Worm (Caenorhabditis elegans) whole organism, early embryonic: ENCODE results near the gene Y77E11A.12.

Source experiments
- B0310.2 ChIP-seq: sonication (generic microtip); optimal IDR thresholded peaks from 2 replicates; lab custom pipeline; 2016; ENCODE audit warnings: mild to moderate bottlenecking, missing genetic modification characterization, missing compliant biosample characterization
- F13C5.2 ChIP-seq: sonication (generic microtip); optimal IDR thresholded peaks from 2 replicates; lab custom pipeline; 2017; ENCODE audit warnings: mild to moderate bottlenecking, missing genetic modification characterization, inconsistent platforms, missing compliant biosample characterization
- aly-1 ChIP-seq: sonication (generic microtip); optimal IDR thresholded peaks from 2 replicates; lab custom pipeline; 2016; ENCODE audit warnings: missing genetic modification characterization, missing compliant biosample characterization
- ama-1 ChIP-seq: fragments of 150-350 bp; optimal IDR thresholded peaks from 2 replicates; lab custom pipeline; 2014
- ceh-13 ChIP-seq: fragments of 200-800 bp; sonication (Bioruptor generic); optimal IDR thresholded peaks from 2 replicates; lab custom pipeline; 2018; ENCODE audit warnings: mild to moderate bottlenecking, missing genetic modification characterization, missing compliant biosample characterization
- ceh-36 ChIP-seq: sonication (generic microtip); optimal IDR thresholded peaks from 2 replicates; lab custom pipeline; 2016; ENCODE audit warnings: missing genetic modification characterization, inconsistent platforms, missing compliant biosample characterization
- ets-7 ChIP-seq: sonication (generic microtip); optimal IDR thresholded peaks from 2 replicates; lab custom pipeline; 2016; ENCODE audit warnings: missing genotype, missing genetic modification characterization, missing compliant biosample characterization
- flt-1 ChIP-seq: fragments of 200-800 bp; sonication (Bioruptor generic); IDR thresholded peaks from 2 replicates; pipeline ENCODE4 v1.3.6; 2022; ENCODE audit warnings: missing genetic modification characterization, missing compliant biosample characterization
- hmbx-1 ChIP-seq: sonication (generic microtip); optimal IDR thresholded peaks from 2 replicates; lab custom pipeline; 2016; ENCODE audit warnings: mild to moderate bottlenecking, missing genetic modification characterization, missing compliant biosample characterization
- hmg-4 ChIP-seq: fragments of 200-800 bp; sonication (Bioruptor generic); optimal IDR thresholded peaks from 2 replicates; lab custom pipeline; 2018; ENCODE audit warnings: mild to moderate bottlenecking, missing genetic modification characterization, missing compliant biosample characterization
- hnd-1 ChIP-seq: sonication (generic microtip); optimal IDR thresholded peaks from 2 replicates; lab custom pipeline; 2016; ENCODE audit warnings: missing genetic modification characterization, missing compliant biosample characterization
- pes-1 ChIP-seq: fragments of 200-800 bp; sonication (Bioruptor generic); IDR thresholded peaks from 2 replicates; pipeline ENCODE4 v1.3.6; 2022; ENCODE audit warnings: missing genetic modification reagents, missing genetic modification characterization, missing compliant biosample characterization
- scrt-1 ChIP-seq: fragments of 200-800 bp; sonication (Bioruptor generic); IDR thresholded peaks from 2 replicates; pipeline ENCODE4 v1.3.6; 2022; ENCODE audit warnings: missing genetic modification characterization, missing compliant biosample characterization
- sea-1 ChIP-seq: fragments of 200-800 bp; sonication (Bioruptor generic); conservative IDR thresholded peaks from 2 replicates; pipeline ENCODE4 v1.3.6; 2022; ENCODE audit warnings: missing genetic modification characterization, missing compliant biosample characterization
- tbx-11 ChIP-seq: fragments of 200-800 bp; sonication (Bioruptor generic); IDR thresholded peaks from 2 replicates; pipeline ENCODE4 v1.3.6; 2022; ENCODE audit warnings: missing genetic modification characterization, missing compliant biosample characterization
- tbx-37 ChIP-seq: fragments of 200-800 bp; sonication (Bioruptor generic); conservative IDR thresholded peaks from 2 replicates; pipeline ENCODE4 v1.3.6; 2022; ENCODE audit warnings: missing genetic modification reagents, missing genetic modification characterization, missing compliant biosample characterization
- tra-4 ChIP-seq: sonication (generic microtip); optimal IDR thresholded peaks from 2 replicates; lab custom pipeline; 2017; ENCODE audit warnings: missing genetic modification characterization, missing compliant biosample characterization

Gene Y77E11A.12

ce11 chrIV:1472145-1472544, 2.8 kb downstream of the Y77E11A.12 start:
- TF ChIP-seq hmbx-1 (tag; lab: Kevin White, UChicago) (no peak), scrt-1 (no peak), sea-1 (GFP tag; lab: Robert Waterston, UW) (no peak), aly-1 (tag; lab: Kevin White, UChicago) (no peak), pes-1 (GFP tag; lab: Robert Waterston, UW) (no peak), hmg-4 (GFP tag; lab: Kevin White, UChicago) (no peak), tra-4 (tag; lab: Kevin White, UChicago) (no peak), hnd-1 (tag; lab: Kevin White, UChicago) (no peak), ceh-36 (tag; lab: Kevin White, UChicago) (no peak)

ce11 chrIV:1470364-1470763, 4.5 kb downstream of the Y77E11A.12 start:
- TF ChIP-seq hnd-1 (tag; lab: Kevin White, UChicago) = no peak
- TF ChIP-seq sea-1 (GFP tag; lab: Robert Waterston, UW) = no peak
- TF ChIP-seq ceh-13 (GFP tag; lab: Kevin White, UChicago) = no peak
- TF ChIP-seq tbx-37 (GFP tag; lab: Robert Waterston, UW) = no peak
- no peak for TF ChIP-seq flt-1 (GFP tag; lab: Robert Waterston, UW)
- TF ChIP-seq B0310.2 (tag; lab: Kevin White, UChicago) = no peak
- TF ChIP-seq hmbx-1 (tag; lab: Kevin White, UChicago) = no peak
- TF ChIP-seq tra-4 (tag; lab: Kevin White, UChicago) = no peak
- TF ChIP-seq tbx-11 = no peak
- no peak for TF ChIP-seq ets-7
- no peak for TF ChIP-seq F13C5.2
- TF ChIP-seq hmg-4 (GFP tag; lab: Kevin White, UChicago) = no peak
- TF ChIP-seq pes-1 (GFP tag; lab: Robert Waterston, UW) = no peak

ce11 chrIV:1469093-1469492, 5.8 kb downstream of the Y77E11A.12 start:
- no peak for TF ChIP-seq ama-1 (lab: Kevin White, UChicago)
- TF ChIP-seq tbx-37 (GFP tag; lab: Robert Waterston, UW) = no peak
- no peak for TF ChIP-seq tra-4 (tag; lab: Kevin White, UChicago)
- TF ChIP-seq F13C5.2 = no peak
- no peak for TF ChIP-seq ceh-13 (GFP tag; lab: Kevin White, UChicago)
- TF ChIP-seq sea-1 (GFP tag; lab: Robert Waterston, UW) = no peak
- no peak for TF ChIP-seq flt-1 (GFP tag; lab: Robert Waterston, UW)
- TF ChIP-seq hnd-1 (tag; lab: Kevin White, UChicago) = no peak
- TF ChIP-seq scrt-1 = no peak
- TF ChIP-seq tbx-11 = no peak
- TF ChIP-seq ets-7 = no peak

- TF ChIP-seq aly-1 (tag; lab: Kevin White, UChicago) (no peak), ama-1 (lab: Kevin White, UChicago) (no peak), tbx-37 (GFP tag; lab: Robert Waterston, UW) (no peak), ceh-36 (tag; lab: Kevin White, UChicago) (no peak), flt-1 (GFP tag; lab: Robert Waterston, UW) (no peak), pes-1 (GFP tag; lab: Robert Waterston, UW) (no peak), tra-4 (tag; lab: Kevin White, UChicago) (no peak), tbx-11 (no peak), ets-7 (no peak), scrt-1 (no peak)
These were observed 9.4 kb downstream of the Y77E11A.12 start for ce11 chrIV:1465462-1465861.

- TF ChIP-seq tra-4 (tag; lab: Kevin White, UChicago) (no peak), ets-7 (no peak), tbx-11 (no peak), hmg-4 (GFP tag; lab: Kevin White, UChicago) (no peak), pes-1 (GFP tag; lab: Robert Waterston, UW) (no peak), F13C5.2 (no peak), hnd-1 (tag; lab: Kevin White, UChicago) (no peak), ama-1 (lab: Kevin White, UChicago) (no peak), flt-1 (GFP tag; lab: Robert Waterston, UW) (no peak), sea-1 (GFP tag; lab: Robert Waterston, UW) (no peak), B0310.2 (tag; lab: Kevin White, UChicago) (no peak), hmbx-1 (tag; lab: Kevin White, UChicago) (no peak)
These were observed 13.4 kb downstream of the Y77E11A.12 start for ce11 chrIV:1461463-1461862.

- TF ChIP-seq pes-1 (GFP tag; lab: Robert Waterston, UW) (no peak), tbx-11 (no peak), tbx-37 (GFP tag; lab: Robert Waterston, UW) (no peak), B0310.2 (tag; lab: Kevin White, UChicago) (no peak), ama-1 (lab: Kevin White, UChicago) (no peak), hmg-4 (GFP tag; lab: Kevin White, UChicago) (no peak), hnd-1 (tag; lab: Kevin White, UChicago) (no peak), hmbx-1 (tag; lab: Kevin White, UChicago) (no peak), ets-7 (no peak), sea-1 (GFP tag; lab: Robert Waterston, UW) (no peak), ceh-36 (tag; lab: Kevin White, UChicago) (no peak), flt-1 (GFP tag; lab: Robert Waterston, UW) (no peak), F13C5.2 (no peak), ceh-13 (GFP tag; lab: Kevin White, UChicago) (no peak), scrt-1 (no peak), aly-1 (tag; lab: Kevin White, UChicago) (no peak), tra-4 (tag; lab: Kevin White, UChicago) (no peak)
These were observed 14.2 kb downstream of the Y77E11A.12 start, which contains the start of gene col-106 for ce11 chrIV:1460686-1461085. Gene col-106 (minus strand): TSS chrIV:1460786.

- TF ChIP-seq sea-1 (GFP tag; lab: Robert Waterston, UW) (0 out of 2 replicates have a peak, but pooled peaks have one; percentile 5), tra-4 (tag; lab: Kevin White, UChicago) (no peak), F13C5.2 (no peak), tbx-37 (GFP tag; lab: Robert Waterston, UW) (no peak), ets-7 (no peak)
These were observed 15.0 kb downstream of the Y77E11A.12 start for ce11 chrIV:1459826-1460489.
